Worm (Caenorhabditis elegans) whole organism, mixed stage, embryonic: ENCODE data around the gene C25D7.10.

ENCODE experiments used
- M03D4.4 ChIP-seq: sonication (generic microtip); optimal IDR thresholded peaks from 2 replicates; lab custom pipeline; 2017; ENCODE audit warnings: mild to moderate bottlenecking, missing genetic modification characterization, missing compliant biosample characterization
- bed-3 ChIP-seq: fragments of 200-800 bp; sonication (Bioruptor generic); optimal IDR thresholded peaks from 3 replicates; lab custom pipeline; 2018; ENCODE audit warnings: mild to moderate bottlenecking, missing genetic modification characterization, moderate library complexity, missing compliant biosample characterization
- elt-1 ChIP-seq: sonication (generic microtip); optimal IDR thresholded peaks from 2 replicates; lab custom pipeline; 2017; ENCODE audit warnings: missing genetic modification characterization, mild to moderate bottlenecking, missing compliant biosample characterization, antibody characterized with exemption, moderate library complexity, borderline replicate concordance; ENCODE audit not compliant: insufficient read depth
- elt-3 ChIP-seq: fragments of 150-350 bp; optimal IDR thresholded peaks from 2 replicates; lab custom pipeline; 2014; ENCODE audit warnings: missing biosample characterization, missing genetic modification characterization
- lin-32 ChIP-seq: fragments of 200-800 bp; sonication (Bioruptor generic); optimal IDR thresholded peaks from 2 replicates; lab custom pipeline; 2018; ENCODE audit warnings: mild to moderate bottlenecking, missing genetic modification characterization, missing compliant biosample characterization
- lsy-2 ChIP-seq: fragments of 150-350 bp; optimal IDR thresholded peaks from 2 replicates; lab custom pipeline; 2014; ENCODE audit warnings: missing biosample characterization, missing genetic modification characterization
- mab-5 ChIP-seq: fragments of 150-350 bp; optimal IDR thresholded peaks from 2 replicates; lab custom pipeline; 2014; ENCODE audit warnings: missing biosample characterization, missing genetic modification characterization
- nhr-2 ChIP-seq: fragments of 150-350 bp; optimal IDR thresholded peaks from 2 replicates; lab custom pipeline; 2014; ENCODE audit warnings: missing biosample characterization, missing genetic modification characterization
- nhr-237 ChIP-seq: fragments of 150-350 bp; optimal IDR thresholded peaks from 2 replicates; lab custom pipeline; 2014; ENCODE audit warnings: missing biosample characterization, missing genetic modification characterization
- nhr-28 ChIP-seq: fragments of 150-350 bp; optimal IDR thresholded peaks from 2 replicates; lab custom pipeline; 2014; ENCODE audit warnings: missing biosample characterization, missing genetic modification characterization
- nhr-76 ChIP-seq: sonication (generic microtip); optimal IDR thresholded peaks from 2 replicates; lab custom pipeline; 2017; ENCODE audit warnings: missing biosample characterization, missing genetic modification characterization
- sptf-1 ChIP-seq: sonication (generic microtip); optimal IDR thresholded peaks from 2 replicates; lab custom pipeline; 2017; ENCODE audit warnings: mild to moderate bottlenecking, missing genetic modification characterization, moderate library complexity, missing compliant biosample characterization
- unc-62 ChIP-seq: fragments of 150-350 bp; optimal IDR thresholded peaks from 2 replicates; lab custom pipeline; 2014; ENCODE audit warnings: missing biosample characterization, missing genetic modification reagents, missing genetic modification characterization

ce11 chrV:15094749-15095148 lies 27.5 kb downstream of the C25D7.10 start, which contains the start of gene srx-78:
- no peak for TF ChIP-seq sptf-1
- TF ChIP-seq elt-1 (tag; lab: Kevin White, UChicago): no peak
- no peak for TF ChIP-seq elt-3 (tag; lab: Kevin White, UChicago)
- TF ChIP-seq nhr-76 (tag; lab: Kevin White, UChicago): no peak
- TF ChIP-seq nhr-2 (tag; lab: Kevin White, UChicago): no peak
- no peak for TF ChIP-seq bed-3 (GFP tag; lab: Kevin White, UChicago)
- TF ChIP-seq unc-62 (GFP tag; lab: Kevin White, UChicago): no peak
- no peak for TF ChIP-seq nhr-237
- no peak for TF ChIP-seq lin-32 (GFP tag; lab: Kevin White, UChicago)
- no peak for TF ChIP-seq lsy-2 (tag; lab: Kevin White, UChicago)
- no peak for TF ChIP-seq M03D4.4 (tag; lab: Kevin White, UChicago)
- TF ChIP-seq nhr-28 (tag; lab: Kevin White, UChicago): no peak
- no peak for TF ChIP-seq mab-5 (tag; lab: Kevin White, UChicago)
